Worm (Caenorhabditis elegans) whole organism, L4 larva: ENCODE measurements around the gene C15B12.2.

Experiments
- fos-1 ChIP-seq: fragments of 150-350 bp; optimal IDR thresholded peaks from 2 replicates; lab custom pipeline; 2014; ENCODE audit warnings: missing biosample characterization, missing genetic modification characterization
- nhr-10 ChIP-seq: fragments of 150-350 bp; optimal IDR thresholded peaks from 2 replicates; lab custom pipeline; 2014; ENCODE audit warnings: missing biosample characterization, missing genetic modification characterization

DNA sequence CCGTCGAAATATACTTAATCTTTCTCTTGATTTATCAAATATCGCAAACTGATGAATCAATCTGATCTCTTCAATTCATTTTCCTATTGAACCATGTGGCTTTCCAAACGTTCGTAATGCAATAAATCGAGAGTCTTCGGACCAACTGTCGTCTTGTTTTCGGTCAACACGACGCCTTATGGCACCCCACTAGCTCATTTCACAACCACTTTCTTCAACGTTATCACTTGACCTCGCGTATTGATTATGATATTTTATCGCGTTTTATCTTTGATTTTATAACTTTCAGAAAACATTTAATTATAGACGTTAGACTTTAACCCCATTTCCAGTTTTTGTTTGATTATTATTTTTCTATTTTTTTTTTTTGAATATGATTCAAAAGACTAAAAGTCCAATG is 46.6 kb downstream of the C15B12.2 start:
- TF ChIP-seq fos-1 (tag; lab: Kevin White, UChicago) (no peak), nhr-10 (tag; lab: Kevin White, UChicago) (no peak)
